Fruit fly (Drosophila melanogaster): ENCODE results near the gene ZC3H3.

Gene ZC3H3

dm6 chr3L:8547104-8547523 is 37.6 kb upstream of the ZC3H3 start (continued):
- TF ChIP-seq CG18011 (GFP tag; optimal IDR thresholded peaks at IDR 0.05) (peak; percentile 75), slp2 (GFP tag; optimal IDR thresholded peaks at IDR 0.05) (peak; percentile 57), mld (GFP tag; IDR thresholded peaks at IDR 0.05; ENCODE audit: partially characterized antibody) (no peak), CG1602 (GFP tag; optimal IDR thresholded peaks at IDR 0.05) (peak; percentile 71), Hr51 (GFP tag; optimal IDR thresholded peaks at IDR 0.05) (peak; percentile 71 to 91), btn (GFP tag; optimal IDR thresholded peaks at IDR 0.05) (no peak), chif (GFP tag; optimal IDR thresholded peaks at IDR 0.05) (peak; percentile 71 to 78), sug (tag; optimal IDR thresholded peaks at IDR 0.05) (peak; percentile 81), tll (GFP tag; optimal IDR thresholded peaks at IDR 0.05) (no peak), kay (GFP tag; optimal IDR thresholded peaks at IDR 0.05) (peak; percentile 68), CG8924 (tag; optimal IDR thresholded peaks at IDR 0.05) (peak; percentile 90), CG10147 (GFP tag; optimal IDR thresholded peaks at IDR 0.05) (peak; percentile 89), CG1647 (GFP tag; optimal IDR thresholded peaks at IDR 0.05) (peak; percentile 48), Dip3 (GFP tag; optimal IDR thresholded peaks at IDR 0.05) (peak; percentile 72), D19B (GFP tag; optimal IDR thresholded peaks at IDR 0.05) (peak; percentile 79), CG13296 (GFP tag; optimal IDR thresholded peaks at IDR 0.05) (peak; percentile 91), dysf (GFP tag; IDR thresholded peaks at IDR 0.05) (peak; percentile 93), NFAT (GFP tag; IDR thresholded peaks at IDR 0.05) (peak; percentile 76), CG2120 (GFP tag; optimal IDR thresholded peaks at IDR 0.05) (peak; percentile 91), fd64A (GFP tag; optimal IDR thresholded peaks at IDR 0.05) (peak; percentile 57), H15 (GFP tag; IDR thresholded peaks at IDR 0.05) (peak; percentile 78), CG10462 (GFP tag; optimal IDR thresholded peaks at IDR 0.05) (peak; percentile 55), ewg (GFP tag; optimal IDR thresholded peaks at IDR 0.05) (peak; percentile 72), Myb (GFP tag; optimal IDR thresholded peaks at IDR 0.05) (peak; percentile 52), CG6683 (GFP tag; optimal IDR thresholded peaks at IDR 0.05) (peak; percentile 55), CG8478 (optimal IDR thresholded peaks at IDR 0.05) (no peak), Poxn (GFP tag; IDR thresholded peaks at IDR 0.05) (peak; percentile 62), repo (GFP tag; optimal IDR thresholded peaks at IDR 0.05) (peak; percentile 24), CG8944 (GFP tag; optimal IDR thresholded peaks at IDR 0.05) (peak; percentile 66), CG13424 (tag; optimal IDR thresholded peaks at IDR 0.05) (peak; percentile 90), CG5245 (GFP tag; optimal IDR thresholded peaks at IDR 0.05) (peak; percentile 54), CG4328 (GFP tag; optimal IDR thresholded peaks at IDR 0.05) (peak; percentile 77), D (optimal IDR thresholded peaks at IDR 0.05) (no peak), D (GFP tag; optimal IDR thresholded peaks at IDR 0.05) (peak; percentile 71), Fer3 (tag; optimal IDR thresholded peaks at IDR 0.05) (peak; percentile 90), az2 (GFP tag; optimal IDR thresholded peaks at IDR 0.05) (peak; percentile 82), danr (GFP tag; IDR thresholded peaks at IDR 0.05) (peak; percentile 77), Atf3 (GFP tag; optimal IDR thresholded peaks at IDR 0.05) (peak; percentile 55), fd102C (GFP tag; optimal IDR thresholded peaks at IDR 0.05) (no peak), Mad (GFP tag; optimal IDR thresholded peaks at IDR 0.05) (peak; percentile 67), CG15514 (GFP tag; optimal IDR thresholded peaks at IDR 0.05) (peak; percentile 70), CG34224 (GFP tag; IDR thresholded peaks at IDR 0.05; ENCODE audit: partially characterized antibody) (no peak), CkIIα-i1 (GFP tag; IDR thresholded peaks at IDR 0.05) (no peak), bowl (GFP tag; IDR thresholded peaks at IDR 0.05) (peak; percentile 47; the same call in 1 of the 2 replicates), aop (GFP tag; IDR thresholded peaks at IDR 0.05) (no peak), cg (GFP tag; optimal IDR thresholded peaks at IDR 0.05) (no peak), Awh (GFP tag; IDR thresholded peaks at IDR 0.05) (peak; percentile 64; the same call in 1 of the 2 replicates), lmd (GFP tag; IDR thresholded peaks at IDR 0.05) (peak; percentile 90), al (GFP tag; IDR thresholded peaks at IDR 0.05) (peak; percentile 85), CG30403 (GFP tag; optimal IDR thresholded peaks at IDR 0.05) (peak; percentile 92), CG11398 (GFP tag; optimal IDR thresholded peaks at IDR 0.05) (peak; percentile 8)
